Worm (Caenorhabditis elegans) whole organism, L1 larva: Measurements from ENCODE around the gene lgc-54.

Experiments
- nhr-12 ChIP-seq: sonication (generic microtip); optimal IDR thresholded peaks from 2 replicates; lab custom pipeline; 2017; ENCODE audit warnings: missing biosample characterization, missing genetic modification characterization
- vab-15 ChIP-seq: sonication (generic microtip); optimal IDR thresholded peaks from 2 replicates; lab custom pipeline; 2017; ENCODE audit warnings: missing genotype, mild to moderate bottlenecking, missing genetic modification characterization, missing compliant biosample characterization

ce11 chrV:6792973-6793372, 53.4 kb downstream of the lgc-54 start:
- TF ChIP-seq nhr-12 (tag; lab: Kevin White, UChicago) (no peak), vab-15 (tag; lab: Kevin White, UChicago) (no peak)
